Worm (Caenorhabditis elegans) whole organism, early embryonic: ENCODE data around the gene ags-3.

Source experiments
- B0310.2 ChIP-seq: sonication (generic microtip); optimal IDR thresholded peaks from 2 replicates; lab custom pipeline; 2016; ENCODE audit warnings: mild to moderate bottlenecking, missing genetic modification characterization, missing compliant biosample characterization
- F13C5.2 ChIP-seq: sonication (generic microtip); optimal IDR thresholded peaks from 2 replicates; lab custom pipeline; 2017; ENCODE audit warnings: mild to moderate bottlenecking, missing genetic modification characterization, inconsistent platforms, missing compliant biosample characterization
- aly-1 ChIP-seq: sonication (generic microtip); optimal IDR thresholded peaks from 2 replicates; lab custom pipeline; 2016; ENCODE audit warnings: missing genetic modification characterization, missing compliant biosample characterization
- ama-1 ChIP-seq: fragments of 150-350 bp; optimal IDR thresholded peaks from 2 replicates; lab custom pipeline; 2014
- ceh-13 ChIP-seq: fragments of 200-800 bp; sonication (Bioruptor generic); optimal IDR thresholded peaks from 2 replicates; lab custom pipeline; 2018; ENCODE audit warnings: mild to moderate bottlenecking, missing genetic modification characterization, missing compliant biosample characterization
- ceh-36 ChIP-seq: sonication (generic microtip); optimal IDR thresholded peaks from 2 replicates; lab custom pipeline; 2016; ENCODE audit warnings: missing genetic modification characterization, inconsistent platforms, missing compliant biosample characterization
- ets-7 ChIP-seq: sonication (generic microtip); optimal IDR thresholded peaks from 2 replicates; lab custom pipeline; 2016; ENCODE audit warnings: missing genotype, missing genetic modification characterization, missing compliant biosample characterization
- flt-1 ChIP-seq: fragments of 200-800 bp; sonication (Bioruptor generic); IDR thresholded peaks from 2 replicates; pipeline ENCODE4 v1.3.6; 2022; ENCODE audit warnings: missing genetic modification characterization, missing compliant biosample characterization
- hmbx-1 ChIP-seq: sonication (generic microtip); optimal IDR thresholded peaks from 2 replicates; lab custom pipeline; 2016; ENCODE audit warnings: mild to moderate bottlenecking, missing genetic modification characterization, missing compliant biosample characterization
- hmg-4 ChIP-seq: fragments of 200-800 bp; sonication (Bioruptor generic); optimal IDR thresholded peaks from 2 replicates; lab custom pipeline; 2018; ENCODE audit warnings: mild to moderate bottlenecking, missing genetic modification characterization, missing compliant biosample characterization
- hnd-1 ChIP-seq: sonication (generic microtip); optimal IDR thresholded peaks from 2 replicates; lab custom pipeline; 2016; ENCODE audit warnings: missing genetic modification characterization, missing compliant biosample characterization
- pes-1 ChIP-seq: fragments of 200-800 bp; sonication (Bioruptor generic); IDR thresholded peaks from 2 replicates; pipeline ENCODE4 v1.3.6; 2022; ENCODE audit warnings: missing genetic modification reagents, missing genetic modification characterization, missing compliant biosample characterization
- scrt-1 ChIP-seq: fragments of 200-800 bp; sonication (Bioruptor generic); IDR thresholded peaks from 2 replicates; pipeline ENCODE4 v1.3.6; 2022; ENCODE audit warnings: missing genetic modification characterization, missing compliant biosample characterization
- sea-1 ChIP-seq: fragments of 200-800 bp; sonication (Bioruptor generic); conservative IDR thresholded peaks from 2 replicates; pipeline ENCODE4 v1.3.6; 2022; ENCODE audit warnings: missing genetic modification characterization, missing compliant biosample characterization
- tbx-11 ChIP-seq: fragments of 200-800 bp; sonication (Bioruptor generic); IDR thresholded peaks from 2 replicates; pipeline ENCODE4 v1.3.6; 2022; ENCODE audit warnings: missing genetic modification characterization, missing compliant biosample characterization
- tbx-37 ChIP-seq: fragments of 200-800 bp; sonication (Bioruptor generic); conservative IDR thresholded peaks from 2 replicates; pipeline ENCODE4 v1.3.6; 2022; ENCODE audit warnings: missing genetic modification reagents, missing genetic modification characterization, missing compliant biosample characterization
- tra-4 ChIP-seq: sonication (generic microtip); optimal IDR thresholded peaks from 2 replicates; lab custom pipeline; 2017; ENCODE audit warnings: missing genetic modification characterization, missing compliant biosample characterization

ags-3 gene

ce11 chrX:5303500-5303899 is at the start of gene ags-3:
TSS of gene ags-3 (minus strand) at chrX:5303600.
- no peak for TF ChIP-seq hmg-4
- TF ChIP-seq aly-1: no peak
- TF ChIP-seq tbx-37 (GFP tag; lab: Robert Waterston, UW): no peak
- TF ChIP-seq tra-4 (tag; lab: Kevin White, UChicago): no peak
- no peak for TF ChIP-seq flt-1
- TF ChIP-seq scrt-1 (GFP tag; lab: Robert Waterston, UW): no peak
- no peak for TF ChIP-seq ceh-36 (tag; lab: Kevin White, UChicago)
- no peak for TF ChIP-seq tbx-11 (GFP tag; lab: Robert Waterston, UW)
- TF ChIP-seq F13C5.2 (tag; lab: Kevin White, UChicago): no peak
- TF ChIP-seq ets-7 (tag; lab: Kevin White, UChicago): no peak
- TF ChIP-seq ceh-13 (GFP tag; lab: Kevin White, UChicago): no peak

DNA sequence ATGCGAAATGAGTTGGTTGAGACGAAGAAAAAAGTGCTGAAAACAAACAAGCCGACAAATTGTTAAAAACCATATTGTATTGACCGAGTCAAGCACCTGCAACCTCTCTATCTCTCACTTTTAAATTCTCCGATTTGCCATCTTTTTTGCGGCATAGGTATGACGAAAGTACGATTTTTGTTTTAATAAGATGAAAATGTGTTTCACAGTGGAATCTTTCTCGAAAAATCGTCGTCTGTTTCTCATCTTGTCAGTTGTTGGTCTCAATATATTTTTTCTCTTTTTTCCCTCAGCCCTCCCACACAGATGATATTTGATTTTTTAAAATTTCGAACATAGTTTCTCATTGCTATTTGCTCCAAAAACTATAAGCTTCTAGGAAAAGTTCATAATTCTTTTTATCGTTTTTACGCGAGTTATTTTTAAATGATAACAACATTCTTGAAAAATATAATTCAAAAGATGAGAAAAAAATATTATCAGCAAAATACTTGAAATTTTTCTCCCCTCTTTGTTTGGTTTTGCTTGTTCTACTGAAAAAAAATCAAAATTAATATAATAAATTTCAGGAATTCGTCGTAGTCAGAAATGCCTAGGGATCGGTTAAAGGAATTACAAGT is 45.2 kb upstream of the ags-3 start, which contains the start of gene syx-3:
TSS of gene syx-3 (plus strand) at position 570 of the 620 bp plus-strand sequence.
- TF ChIP-seq ceh-36 (tag; lab: Kevin White, UChicago) (no peak), scrt-1 (GFP tag; lab: Robert Waterston, UW) (no peak), hmg-4 (no peak), aly-1 (no peak), pes-1 (GFP tag; lab: Robert Waterston, UW) (no peak), sea-1 (no peak)

- TF ChIP-seq ama-1 (lab: Kevin White, UChicago): no peak
- no peak for TF ChIP-seq scrt-1 (GFP tag; lab: Robert Waterston, UW)
- TF ChIP-seq B0310.2 (tag; lab: Kevin White, UChicago): no peak
- TF ChIP-seq tbx-37 (GFP tag; lab: Robert Waterston, UW): no peak
- TF ChIP-seq aly-1: no peak
- no peak for TF ChIP-seq hmg-4
- no peak for TF ChIP-seq ceh-36 (tag; lab: Kevin White, UChicago)
- no peak for TF ChIP-seq pes-1 (GFP tag; lab: Robert Waterston, UW)
- TF ChIP-seq ets-7 (tag; lab: Kevin White, UChicago): no peak
- TF ChIP-seq tra-4 (tag; lab: Kevin White, UChicago): no peak
- TF ChIP-seq sea-1: no peak
- TF ChIP-seq F13C5.2 (tag; lab: Kevin White, UChicago): no peak
- TF ChIP-seq hnd-1 (tag; lab: Kevin White, UChicago): no peak
- TF ChIP-seq tbx-11 (GFP tag; lab: Robert Waterston, UW): no peak
- TF ChIP-seq ceh-13 (GFP tag; lab: Kevin White, UChicago): no peak
- TF ChIP-seq hmbx-1 (tag; lab: Kevin White, UChicago): no peak
- no peak for TF ChIP-seq flt-1
Measured at ce11 chrX:5347856-5348255, 44.5 kb upstream of the ags-3 start.

- TF ChIP-seq hmg-4 (no peak), F13C5.2 (tag; lab: Kevin White, UChicago) (no peak), hmbx-1 (tag; lab: Kevin White, UChicago) (no peak), tbx-11 (GFP tag; lab: Robert Waterston, UW) (no peak), aly-1 (no peak), ceh-36 (tag; lab: Kevin White, UChicago) (no peak), sea-1 (no peak), pes-1 (GFP tag; lab: Robert Waterston, UW) (no peak), B0310.2 (tag; lab: Kevin White, UChicago) (no peak), ceh-13 (GFP tag; lab: Kevin White, UChicago) (no peak), flt-1 (no peak), tra-4 (tag; lab: Kevin White, UChicago) (no peak), tbx-37 (GFP tag; lab: Robert Waterston, UW) (no peak), scrt-1 (GFP tag; lab: Robert Waterston, UW) (no peak), ama-1 (lab: Kevin White, UChicago) (no peak)
Measured at ce11 chrX:5346303-5346702, 42.9 kb upstream of the ags-3 start.

- TF ChIP-seq F13C5.2 (tag; lab: Kevin White, UChicago): no peak
- no peak for TF ChIP-seq hmbx-1 (tag; lab: Kevin White, UChicago)
- TF ChIP-seq scrt-1 (GFP tag; lab: Robert Waterston, UW): no peak
- TF ChIP-seq tbx-11 (GFP tag; lab: Robert Waterston, UW): no peak
Measured at ce11 chrX:5344287-5344686, 40.9 kb upstream of the ags-3 start, which contains the start of gene C26B9.1. TSS of gene C26B9.1 (plus strand) at chrX:5344587.

DNA sequence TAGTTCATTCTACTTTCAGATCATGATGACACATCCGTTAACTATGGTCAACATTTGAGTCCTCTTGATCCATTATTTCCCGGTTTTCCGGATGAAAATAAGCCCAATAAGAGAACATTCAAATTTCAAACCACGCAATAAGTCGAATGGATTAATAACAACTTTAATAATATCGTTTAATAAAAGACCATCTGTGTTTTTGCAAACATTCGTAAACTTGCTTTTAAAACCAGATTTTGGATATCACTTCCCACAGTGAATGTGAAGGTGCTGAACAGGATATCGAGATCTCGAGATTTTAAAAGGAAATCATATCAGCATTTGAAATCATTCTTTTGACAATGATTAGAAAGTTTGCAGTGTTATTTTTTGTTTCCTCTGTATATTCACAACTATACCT is 38.6 kb upstream of the ags-3 start, which contains the start of gene C26B9.7:
TSS of gene C26B9.7 (plus strand) at position 301 of the 400 bp plus-strand sequence.
- TF ChIP-seq tbx-37 (GFP tag; lab: Robert Waterston, UW) (no peak), tbx-11 (GFP tag; lab: Robert Waterston, UW) (no peak), aly-1 (no peak), F13C5.2 (tag; lab: Kevin White, UChicago) (no peak), ceh-13 (GFP tag; lab: Kevin White, UChicago) (no peak), hnd-1 (tag; lab: Kevin White, UChicago) (no peak), ets-7 (tag; lab: Kevin White, UChicago) (no peak), tra-4 (tag; lab: Kevin White, UChicago) (no peak), scrt-1 (GFP tag; lab: Robert Waterston, UW) (no peak), hmbx-1 (tag; lab: Kevin White, UChicago) (no peak), hmg-4 (no peak), flt-1 (no peak), pes-1 (GFP tag; lab: Robert Waterston, UW) (no peak), sea-1 (no peak), ceh-36 (tag; lab: Kevin White, UChicago) (no peak), ama-1 (lab: Kevin White, UChicago) (no peak), B0310.2 (tag; lab: Kevin White, UChicago) (no peak)

- TF ChIP-seq hnd-1 (tag; lab: Kevin White, UChicago) (no peak), tbx-11 (GFP tag; lab: Robert Waterston, UW) (no peak), sea-1 (no peak), tra-4 (tag; lab: Kevin White, UChicago) (no peak), B0310.2 (tag; lab: Kevin White, UChicago) (no peak), scrt-1 (GFP tag; lab: Robert Waterston, UW) (no peak), ets-7 (tag; lab: Kevin White, UChicago) (no peak), ceh-36 (tag; lab: Kevin White, UChicago) (no peak), pes-1 (GFP tag; lab: Robert Waterston, UW) (no peak), tbx-37 (GFP tag; lab: Robert Waterston, UW) (no peak), ceh-13 (GFP tag; lab: Kevin White, UChicago) (no peak), hmg-4 (no peak)
Measured at ce11 chrX:5339889-5340288, 36.5 kb upstream of the ags-3 start, which contains the start of gene C26B9.2. TSS of gene C26B9.2 (plus strand) at chrX:5340189.
